Worm (Caenorhabditis elegans) whole organism, L4/young adult: Measurements from ENCODE around the gene tor-1.

Experiments
- W03F9.2 ChIP-seq: fragments of 150-350 bp; optimal IDR thresholded peaks from 2 replicates; lab custom pipeline; 2014; ENCODE audit warnings: missing biosample characterization, missing genetic modification characterization
- dao-5 ChIP-seq: sonication (generic microtip); optimal IDR thresholded peaks from 2 replicates; lab custom pipeline; 2016; ENCODE audit warnings: missing genotype, missing genetic modification characterization, moderate library complexity, missing compliant biosample characterization
- him-1 ChIP-seq: sonication (generic microtip); optimal IDR thresholded peaks from 2 replicates; lab custom pipeline; 2016; ENCODE audit warnings: missing genotype, missing genetic modification reagents, missing genetic modification characterization, missing compliant biosample characterization

Gene tor-1

DNA sequence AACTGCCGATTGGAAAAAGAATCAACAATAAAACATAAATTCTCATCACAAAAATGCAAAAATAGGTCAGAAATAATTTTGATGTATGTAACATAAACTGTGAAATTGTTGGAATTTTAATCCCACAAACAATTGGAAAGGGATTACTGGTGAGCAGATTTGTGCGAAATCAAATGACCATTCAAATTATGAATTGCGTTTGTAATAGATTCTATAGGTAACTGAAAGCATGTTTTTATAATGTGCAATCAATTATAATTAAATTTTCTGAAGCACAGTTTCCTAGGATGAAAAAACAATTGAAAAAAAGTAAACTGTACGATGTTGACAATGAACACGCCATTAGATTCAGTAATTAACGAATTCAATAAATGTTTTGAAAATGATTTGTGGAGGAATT lies at the start of gene tor-1:
TSS of gene tor-1 (minus strand) at position 101 of the 400 bp plus-strand sequence.
- TF ChIP-seq dao-5 (no peak), W03F9.2 (no peak), him-1 (tag; lab: Kevin White, UChicago) (no peak)

DNA sequence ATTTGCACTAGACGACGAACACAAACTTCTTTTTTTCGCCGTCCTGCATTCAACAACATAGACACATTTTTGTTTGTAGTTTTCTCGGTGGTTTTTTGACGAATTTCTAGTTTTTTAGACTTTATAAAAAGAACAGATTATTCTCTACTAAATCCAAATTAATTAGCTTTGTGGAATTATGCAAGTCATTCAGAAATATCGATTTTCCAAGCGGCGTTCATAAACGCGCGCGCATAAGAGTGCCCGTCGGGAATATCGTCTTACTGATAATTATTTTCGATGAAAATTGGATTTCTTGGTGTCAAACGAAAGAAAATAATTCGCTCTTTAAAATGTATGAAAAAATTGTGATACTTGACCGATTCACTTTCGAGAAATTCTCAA lies 49.0 kb upstream of the tor-1 start:
- no peak for TF ChIP-seq him-1 (tag; lab: Kevin White, UChicago)
- TF ChIP-seq dao-5 = no peak
- no peak for TF ChIP-seq W03F9.2

DNA sequence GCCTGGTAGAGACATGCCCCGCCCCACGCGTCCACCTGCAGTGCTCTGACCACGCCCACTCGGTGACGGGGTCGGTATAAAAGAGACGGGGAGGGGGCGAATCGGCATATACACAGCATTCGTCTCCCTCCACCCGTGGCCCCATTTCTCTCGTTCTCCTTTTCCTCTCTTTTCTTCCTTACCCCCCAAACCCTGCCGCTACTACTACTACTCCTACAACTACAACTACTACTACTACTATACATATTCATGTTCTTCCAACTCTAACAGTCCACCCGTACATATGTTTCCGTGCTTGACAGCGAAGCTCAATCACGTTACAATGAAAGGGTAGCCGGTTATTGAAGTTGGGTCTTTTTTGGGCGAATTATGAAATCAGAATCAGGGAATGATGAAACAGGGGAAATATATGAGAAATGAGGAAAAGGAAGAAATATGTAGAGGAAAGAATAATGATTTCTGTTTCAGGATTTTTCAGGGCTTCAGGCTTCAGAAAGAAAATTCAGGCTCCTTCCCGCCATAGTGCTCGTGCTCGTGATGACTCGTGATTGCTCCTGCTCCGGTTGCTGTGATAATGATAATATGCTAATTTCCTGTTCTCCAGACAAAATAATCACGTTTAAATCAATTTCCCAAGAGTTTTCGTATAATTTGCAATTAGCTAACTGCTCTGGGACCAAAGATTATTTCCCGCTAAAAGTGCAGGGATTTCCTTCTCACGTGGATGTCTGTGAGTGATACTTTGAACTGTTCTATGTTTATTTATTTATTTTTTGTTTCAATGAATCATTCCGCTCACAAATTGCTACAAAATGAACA lies 48.4 kb upstream of the tor-1 start:
- TF ChIP-seq him-1 (tag; lab: Kevin White, UChicago) = peak; percentile 84
- no peak for TF ChIP-seq dao-5

DNA sequence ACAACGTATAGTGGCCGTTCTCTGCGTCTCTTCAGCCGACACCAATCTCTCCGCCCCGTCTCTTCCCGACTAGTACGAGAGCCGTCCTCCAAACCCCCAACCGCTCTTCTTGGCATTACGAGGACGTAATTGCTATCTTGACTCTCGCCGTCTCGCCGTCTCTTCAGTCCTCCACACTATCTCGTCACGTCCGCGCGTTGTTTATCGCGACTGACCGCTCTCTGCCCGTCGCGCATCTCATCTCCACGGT lies 47.8 kb upstream of the tor-1 start:
- TF ChIP-seq W03F9.2 (no peak), him-1 (tag; lab: Kevin White, UChicago) (no peak), dao-5 (no peak)

DNA sequence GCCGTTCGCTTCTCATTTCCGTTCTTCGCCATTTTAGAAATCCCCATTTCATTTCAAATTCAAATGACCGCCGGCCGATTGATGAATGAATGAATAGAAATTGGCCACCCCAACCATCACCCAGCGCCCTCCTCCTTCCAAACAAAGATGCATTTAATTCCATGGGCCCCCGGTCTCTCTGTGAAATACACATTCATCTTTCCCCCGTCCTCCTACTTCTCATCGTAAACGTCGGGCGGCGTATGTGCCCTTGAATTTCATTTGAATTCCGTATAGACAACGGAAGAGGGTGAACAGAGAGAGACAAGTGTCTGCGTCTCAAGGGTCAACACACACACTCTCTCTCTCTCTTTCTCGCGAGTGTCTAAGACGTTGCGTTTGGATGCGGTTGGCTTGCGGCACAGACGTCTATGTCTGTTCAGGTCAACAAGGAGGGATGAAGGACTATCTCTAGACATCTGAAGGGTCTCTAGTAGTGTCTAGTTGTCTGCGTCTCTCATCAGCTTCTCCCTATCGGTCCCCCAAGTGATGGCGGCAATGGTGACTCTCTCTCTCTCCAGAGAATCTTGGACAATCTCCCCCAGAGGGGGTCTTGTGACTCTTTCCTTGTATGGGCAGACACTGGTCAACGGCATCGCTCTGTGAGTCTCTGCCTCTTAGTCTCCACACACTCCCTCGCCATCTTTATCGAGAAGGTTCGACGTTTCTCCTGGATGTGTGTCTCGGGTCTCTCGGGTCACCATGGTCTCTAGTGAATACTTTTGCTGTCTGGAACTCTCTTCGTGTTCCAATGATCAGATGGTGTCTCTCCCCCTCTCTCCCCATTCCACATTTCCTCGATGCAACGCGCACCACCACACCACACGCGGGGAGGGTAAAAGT lies 47.3 kb upstream of the tor-1 start:
- TF ChIP-seq dao-5 (no peak), W03F9.2 (peak; percentile 24), him-1 (tag; lab: Kevin White, UChicago) (peak; percentile 67)

DNA sequence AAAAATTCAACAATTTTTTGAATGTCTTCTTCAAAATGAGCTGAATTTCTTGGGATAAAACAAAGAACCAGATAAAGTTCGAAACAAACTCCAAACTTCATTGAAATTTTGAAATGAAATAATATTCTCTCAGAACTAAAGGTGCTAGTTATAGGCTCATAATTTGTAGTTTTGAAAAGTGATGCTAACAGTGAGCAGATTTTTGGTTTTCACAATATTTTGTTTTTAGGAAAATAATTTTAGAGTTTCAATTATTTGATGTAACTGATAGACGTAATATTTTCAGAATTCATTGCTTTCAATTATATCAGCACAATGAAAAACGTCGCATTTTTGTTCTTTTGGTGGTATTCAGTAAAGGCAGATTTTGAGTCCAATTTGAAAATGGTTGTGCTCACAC lies 34.3 kb upstream of the tor-1 start, which contains the start of the genes irld-56 and irld-55:
TSS of gene irld-56 (minus strand) at position 101 of the 400 bp plus-strand sequence.
TSS of gene irld-55 (plus strand) at position 316 of the 400 bp plus-strand sequence.
- TF ChIP-seq him-1 (tag; lab: Kevin White, UChicago) = no peak
- TF ChIP-seq W03F9.2 = no peak
- TF ChIP-seq dao-5 = no peak

DNA sequence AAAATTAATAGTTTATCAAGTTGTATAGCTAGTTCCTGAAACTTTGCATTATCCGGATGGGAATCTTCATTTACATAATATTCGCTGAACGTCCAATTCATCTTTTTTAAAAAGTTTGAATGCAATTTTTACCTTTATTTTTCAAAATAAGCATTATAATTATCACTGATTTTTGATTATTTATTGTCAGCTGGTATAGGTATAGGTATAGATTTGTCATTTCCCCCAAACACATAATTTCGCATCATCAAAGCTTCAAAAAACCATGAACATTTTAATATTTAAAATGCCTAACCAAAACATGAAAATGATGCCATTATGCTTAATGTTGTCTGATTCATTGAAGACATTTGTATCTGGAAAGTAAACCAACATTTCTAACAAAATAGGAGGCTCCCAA lies 30.2 kb upstream of the tor-1 start, which contains the start of gene srw-63:
TSS of gene srw-63 (minus strand) at position 101 of the 400 bp plus-strand sequence.
- TF ChIP-seq him-1 (tag; lab: Kevin White, UChicago) (no peak), W03F9.2 (no peak), dao-5 (no peak)

DNA sequence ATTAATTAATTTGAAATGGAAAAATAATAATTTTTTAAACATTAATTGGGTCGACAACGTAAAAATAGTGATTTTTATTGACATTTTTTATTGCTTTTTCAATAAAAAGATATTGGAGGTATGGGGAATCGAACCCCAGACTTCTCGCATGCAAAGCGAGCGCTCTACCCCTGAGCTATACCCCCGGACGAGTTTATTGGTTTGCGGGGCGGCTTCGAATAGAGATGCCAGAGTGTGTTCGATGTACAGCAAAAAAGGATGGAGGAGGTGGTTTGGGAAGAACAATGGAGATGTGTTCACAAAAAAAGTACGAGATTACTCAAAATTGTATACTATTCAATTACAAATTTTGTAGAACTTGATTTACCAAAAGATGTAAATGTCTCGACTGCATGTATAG lies 28.1 kb upstream of the tor-1 start:
- TF ChIP-seq W03F9.2 = peak; percentile 49
- TF ChIP-seq dao-5 = no peak

DNA sequence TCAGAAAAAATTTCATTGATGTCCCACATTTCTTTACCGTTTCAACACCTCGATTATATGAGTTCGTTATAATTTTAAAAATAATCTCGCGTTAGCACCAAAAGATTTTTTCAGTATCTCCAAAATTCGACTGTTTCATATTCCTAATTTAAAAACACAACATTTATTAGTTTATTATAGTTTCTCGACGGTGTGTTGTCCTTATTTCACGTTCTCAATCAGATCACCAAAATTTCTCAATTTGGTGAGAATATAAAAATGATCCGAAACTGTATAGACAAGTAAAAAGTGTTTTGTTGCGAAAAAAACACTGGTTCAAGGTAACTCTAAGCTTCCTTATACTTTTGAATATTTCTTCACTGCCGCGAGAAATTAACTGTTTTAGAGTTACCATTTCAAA lies 23.1 kb upstream of the tor-1 start:
- TF ChIP-seq dao-5 = no peak
- no peak for TF ChIP-seq W03F9.2
- TF ChIP-seq him-1 (tag; lab: Kevin White, UChicago) = no peak

DNA sequence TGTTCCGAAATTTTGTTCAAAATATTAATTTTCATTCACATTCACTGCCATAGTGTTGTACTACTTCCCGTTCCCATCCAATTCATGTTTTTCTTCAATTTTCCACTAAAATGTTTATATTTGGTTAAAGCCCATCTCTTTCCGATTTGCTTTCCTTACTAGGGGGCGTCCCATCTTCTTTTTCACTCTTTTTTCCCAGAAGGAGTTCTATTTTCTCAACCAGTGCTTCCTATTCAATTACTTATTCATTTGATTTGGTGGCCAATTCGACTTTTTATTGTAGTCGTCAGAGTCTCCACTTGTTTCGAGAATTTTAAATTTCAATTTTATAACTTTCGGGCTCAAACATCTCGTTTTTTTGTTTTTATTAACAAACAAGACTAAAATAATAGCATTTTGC lies 16.2 kb upstream of the tor-1 start:
- TF ChIP-seq him-1 (tag; lab: Kevin White, UChicago) (no peak), W03F9.2 (no peak), dao-5 (no peak)

DNA sequence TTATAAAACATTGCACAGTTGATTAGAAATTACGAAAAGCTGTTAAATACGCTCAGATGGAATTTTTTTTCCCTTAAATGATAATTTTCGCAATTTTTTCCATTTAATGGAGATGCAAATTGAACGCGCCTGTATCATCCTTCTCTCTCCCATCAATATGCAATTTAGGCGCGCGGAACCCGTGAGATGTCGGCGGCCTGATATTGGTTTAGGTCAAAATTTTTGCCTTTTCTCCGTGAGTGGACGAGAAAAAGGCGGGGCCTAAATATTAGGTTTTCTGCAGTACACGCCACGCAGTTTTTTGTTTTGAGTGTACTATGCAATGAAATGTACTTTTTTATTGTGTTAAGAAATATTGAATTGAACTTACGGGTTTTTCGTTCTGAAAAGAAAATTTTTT lies 4.3 kb upstream of the tor-1 start:
- TF ChIP-seq him-1 (tag; lab: Kevin White, UChicago) (no peak), dao-5 (no peak), W03F9.2 (no peak)

DNA sequence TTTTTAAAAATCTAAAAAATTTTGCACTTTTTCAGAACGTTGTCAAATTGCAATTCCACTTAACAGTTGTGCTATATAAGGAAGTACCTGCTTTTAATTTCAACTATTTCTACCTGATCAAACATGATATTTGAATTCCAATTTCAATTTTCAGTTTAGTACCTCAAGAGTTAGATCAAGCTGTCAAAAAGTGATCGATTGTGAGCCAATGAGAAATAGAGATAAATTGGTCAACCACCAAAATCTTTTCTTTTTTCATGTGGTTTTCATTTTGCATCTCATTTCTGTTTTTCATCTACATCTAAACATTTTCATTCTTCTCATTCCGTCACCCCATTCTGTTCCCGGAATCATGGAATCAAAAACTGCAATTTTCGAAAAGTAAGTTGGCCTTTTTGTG lies 3.2 kb upstream of the tor-1 start, which contains the start of gene egl-23:
TSS of gene egl-23 (plus strand) at position 301 of the 400 bp plus-strand sequence.
- TF ChIP-seq dao-5 (no peak), him-1 (tag; lab: Kevin White, UChicago) (no peak), W03F9.2 (no peak)

DNA sequence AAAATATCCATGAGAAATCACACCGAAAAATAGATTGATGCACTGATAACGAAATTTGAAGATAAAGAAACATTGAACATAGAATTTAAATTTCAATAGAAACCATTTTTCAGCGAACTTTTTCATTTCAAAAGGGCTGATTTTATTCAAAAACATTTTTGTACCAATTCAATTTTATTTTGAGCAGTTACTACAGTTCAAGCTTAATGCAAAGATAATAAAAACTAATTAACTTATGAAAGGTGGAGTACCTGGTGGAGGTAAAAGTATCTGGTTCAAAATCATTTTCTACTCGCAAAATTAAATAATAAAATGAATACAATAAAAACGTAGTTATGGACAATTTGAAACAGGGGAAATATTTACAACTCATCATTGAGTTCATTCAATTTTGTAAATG lies 1.6 kb downstream of the tor-1 start, which contains the start of gene tor-2:
TSS of gene tor-2 (minus strand) at position 101 of the 400 bp plus-strand sequence.
- no peak for TF ChIP-seq dao-5
- no peak for TF ChIP-seq him-1 (tag; lab: Kevin White, UChicago)
- TF ChIP-seq W03F9.2 = no peak

DNA sequence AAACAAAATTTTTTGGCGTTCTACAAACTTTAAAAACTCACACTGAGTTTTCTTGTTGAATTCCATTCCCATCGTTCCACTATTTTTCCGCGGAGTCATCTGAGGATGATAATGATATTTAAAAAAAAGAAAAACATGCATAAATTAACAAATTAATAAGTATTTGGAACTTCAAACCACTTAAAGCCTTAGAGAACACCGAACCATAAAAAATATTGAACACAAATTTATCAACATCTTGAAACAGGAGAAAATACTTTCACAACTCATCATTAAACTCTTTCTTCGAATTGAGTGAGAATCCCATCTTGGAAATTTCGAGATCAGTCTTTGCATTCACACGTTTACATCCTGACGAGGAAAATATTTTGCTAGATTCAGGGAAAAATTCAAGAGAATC lies 3.2 kb downstream of the tor-1 start, which contains the start of gene gei-18:
TSS of gene gei-18 (minus strand) at position 101 of the 400 bp plus-strand sequence.
- TF ChIP-seq dao-5 = no peak
- no peak for TF ChIP-seq him-1 (tag; lab: Kevin White, UChicago)
- TF ChIP-seq W03F9.2 = no peak
